Worm (Caenorhabditis elegans) whole organism, L4 larva: ENCODE data around the gene T19C3.3.
A peak's percentile ranks its signal among the peaks of the same experiment; 100 is the strongest.
"Not testable (repeated sequence)": the region's sequence is repeated elsewhere in the genome, so short reads cannot be mapped to it uniquely, and the experiment has no call there.

Experiments
- D1046.2 ChIP-seq: fragments of 200-800 bp; sonication (Bioruptor generic); IDR thresholded peaks from 2 replicates; pipeline ENCODE4 v1.3.6; 2022; ENCODE audit warnings: missing genetic modification characterization, missing compliant biosample characterization
- F26F4.8 ChIP-seq: fragments of 200-800 bp; sonication (Bioruptor generic); conservative IDR thresholded peaks from 2 replicates; pipeline ENCODE4 v1.3.6; 2022; ENCODE audit warnings: missing genetic modification characterization, missing compliant biosample characterization
- F44E2.7 ChIP-seq: fragments of 200-800 bp; sonication (Bioruptor generic); IDR thresholded peaks from 2 replicates; pipeline ENCODE4 v2.1.2; 2022; ENCODE audit warnings: missing genetic modification characterization, missing compliant biosample characterization
- T26A8.4 ChIP-seq: fragments of 200-800 bp; sonication (Bioruptor generic); IDR thresholded peaks from 2 replicates; pipeline ENCODE4 v1.3.6; 2022; ENCODE audit warnings: missing genetic modification characterization, missing compliant biosample characterization
- Y105C5A.15 ChIP-seq: fragments of 200-800 bp; sonication (Bioruptor generic); IDR thresholded peaks from 2 replicates; pipeline ENCODE4 v1.3.6; 2022; ENCODE audit warnings: missing genetic modification characterization, missing compliant biosample characterization
- Y48G9A.11 ChIP-seq: fragments of 200-800 bp; sonication (Bioruptor generic); IDR thresholded peaks from 2 replicates; pipeline ENCODE4 v1.3.6; 2022; ENCODE audit warnings: missing genetic modification reagents, missing genetic modification characterization, missing compliant biosample characterization
- Y5F2A.4 ChIP-seq: fragments of 200-800 bp; sonication (Bioruptor generic); optimal IDR thresholded peaks from 2 replicates; lab custom pipeline; 2018; ENCODE audit warnings: mild to moderate bottlenecking, missing genetic modification characterization, missing compliant biosample characterization
- aha-1 ChIP-seq: fragments of 150-350 bp; peaks from one replicate; lab custom pipeline; 2014; ENCODE audit warnings: missing biosample characterization, missing genetic modification characterization
- arid-1 ChIP-seq: fragments of 200-800 bp; sonication (Bioruptor generic); conservative IDR thresholded peaks from 2 replicates; pipeline ENCODE4 v1.3.6; 2022; ENCODE audit warnings: missing genetic modification reagents, missing genetic modification characterization, missing compliant biosample characterization
- ceh-20 ChIP-seq: fragments of 200-800 bp; sonication (Bioruptor generic); IDR thresholded peaks from 2 replicates; pipeline ENCODE4 v1.3.6; 2022; ENCODE audit warnings: missing genetic modification reagents, missing genetic modification characterization, missing compliant biosample characterization
- ceh-62 ChIP-seq: sonication (generic microtip); optimal IDR thresholded peaks from 2 replicates; lab custom pipeline; 2017; ENCODE audit warnings: missing biosample characterization, missing genetic modification characterization
- daf-12 ChIP-seq: fragments of 150-350 bp; optimal IDR thresholded peaks from 2 replicates; lab custom pipeline; 2014; ENCODE audit warnings: missing biosample characterization, missing genetic modification reagents, missing genetic modification characterization
- daf-19 ChIP-seq: fragments of 200-800 bp; sonication (Bioruptor generic); conservative IDR thresholded peaks from 2 replicates; pipeline ENCODE4 v1.3.6; 2022; ENCODE audit warnings: missing genetic modification characterization, missing compliant biosample characterization
- dmd-6 ChIP-seq: fragments of 200-800 bp; sonication (Bioruptor generic); IDR thresholded peaks from 2 replicates; pipeline ENCODE4 v1.3.6; 2022; ENCODE audit warnings: missing genetic modification reagents, missing genetic modification characterization, missing compliant biosample characterization
- dmd-8 ChIP-seq: fragments of 200-800 bp; sonication (Bioruptor generic); IDR thresholded peaks from 2 replicates; pipeline ENCODE4 v1.3.6; 2022; ENCODE audit warnings: missing genetic modification characterization, missing compliant biosample characterization
- egl-43 ChIP-seq: fragments of 200-800 bp; sonication (Bioruptor generic); IDR thresholded peaks from 2 replicates; pipeline ENCODE4 v1.3.6; 2022; ENCODE audit warnings: missing genetic modification reagents, missing genetic modification characterization, missing compliant biosample characterization
- hlh-11 ChIP-seq: fragments of 200-800 bp; sonication (Bioruptor generic); optimal IDR thresholded peaks from 2 replicates; lab custom pipeline; 2018; ENCODE audit warnings: mild to moderate bottlenecking, missing genetic modification characterization, missing compliant biosample characterization
- hmg-1.1 ChIP-seq: fragments of 200-800 bp; sonication (Bioruptor generic); IDR thresholded peaks from 2 replicates; pipeline ENCODE4 v1.3.6; 2022; ENCODE audit warnings: missing genetic modification reagents, missing genetic modification characterization, missing compliant biosample characterization
- jun-1 ChIP-seq: fragments of 150-350 bp; optimal IDR thresholded peaks from 2 replicates; lab custom pipeline; 2014; ENCODE audit warnings: missing biosample characterization, missing genetic modification reagents, missing genetic modification characterization
- lim-7 ChIP-seq: fragments of 200-800 bp; sonication (Bioruptor generic); IDR thresholded peaks from 2 replicates; pipeline ENCODE4 v1.3.6; 2022; ENCODE audit warnings: missing genetic modification characterization, missing compliant biosample characterization
- lin-13 ChIP-seq: fragments of 150-350 bp; optimal IDR thresholded peaks from 2 replicates; lab custom pipeline; 2014; ENCODE audit warnings: missing biosample characterization, missing genetic modification reagents, missing genetic modification characterization
- lin-15B ChIP-seq: fragments of 150-350 bp; sonication (generic microtip); optimal IDR thresholded peaks from 3 replicates; lab custom pipeline; 2014; ENCODE audit warnings: missing biosample characterization, missing genetic modification characterization
- lin-38 ChIP-seq: fragments of 200-800 bp; sonication (Bioruptor generic); IDR thresholded peaks from 2 replicates; pipeline ENCODE4 v1.3.6; 2022; ENCODE audit warnings: missing genetic modification reagents, missing genetic modification characterization, missing compliant biosample characterization
- lir-3 ChIP-seq: sonication (generic microtip); optimal IDR thresholded peaks from 2 replicates; lab custom pipeline; 2016; ENCODE audit warnings: mild to moderate bottlenecking, missing genetic modification characterization, missing compliant biosample characterization
- madf-9 ChIP-seq: fragments of 200-800 bp; sonication (Bioruptor generic); conservative IDR thresholded peaks from 2 replicates; pipeline ENCODE4 v1.3.6; 2022; ENCODE audit warnings: missing genetic modification reagents, missing genetic modification characterization, missing compliant biosample characterization
- mes-2 ChIP-seq: sonication (generic microtip); optimal IDR thresholded peaks from 2 replicates; lab custom pipeline; 2016; ENCODE audit warnings: missing genotype, mild to moderate bottlenecking, missing genetic modification characterization, missing compliant biosample characterization; ENCODE audit not compliant: poor library complexity, severe bottlenecking
- pha-4 ChIP-seq, 2 experiments: fragments of 150-350 bp in 1 of 2; fragments of 200-800 bp in 1 of 2; sonication (Bioruptor generic) in 1 of 2; IDR thresholded peaks in 1 of 2; optimal IDR thresholded peaks in 1 of 2; 2 replicates each; pipeline versions ENCODE4 v1.3.6 to Lab custom; 2014 to 2022; ENCODE audit warnings: missing genetic modification characterization in 2 of 2, missing genetic modification reagents in 2 of 2, missing biosample characterization in 1 of 2, missing compliant biosample characterization in 1 of 2
- php-3 ChIP-seq: fragments of 200-800 bp; sonication (Bioruptor generic); IDR thresholded peaks from 2 replicates; pipeline ENCODE4 v1.3.6; 2022; ENCODE audit warnings: missing genetic modification reagents, missing genetic modification characterization, missing compliant biosample characterization
- pqm-1 ChIP-seq: sonication (generic microtip); optimal IDR thresholded peaks from 2 replicates; lab custom pipeline; 2017; ENCODE audit warnings: missing biosample characterization, missing genetic modification characterization
- snpc-1.2 ChIP-seq: fragments of 200-800 bp; sonication (Bioruptor generic); IDR thresholded peaks from 2 replicates; pipeline ENCODE4 v1.3.6; 2022; ENCODE audit warnings: missing genetic modification reagents, missing genetic modification characterization, missing compliant biosample characterization
- tag-97 ChIP-seq: fragments of 200-800 bp; sonication (Bioruptor generic); IDR thresholded peaks from 2 replicates; pipeline ENCODE4 v1.3.6; 2022; ENCODE audit warnings: missing genetic modification characterization, missing compliant biosample characterization
- tra-1 ChIP-seq: fragments of 200-800 bp; sonication (Bioruptor generic); IDR thresholded peaks from 2 replicates; pipeline ENCODE4 v1.3.6; 2022; ENCODE audit warnings: missing genetic modification reagents, missing genetic modification characterization, missing compliant biosample characterization
- vab-7 ChIP-seq: fragments of 200-800 bp; sonication (Bioruptor generic); IDR thresholded peaks from 2 replicates; pipeline ENCODE4 v1.3.6; 2022; ENCODE audit warnings: missing genetic modification reagents, missing genetic modification characterization, missing compliant biosample characterization

T19C3.3 gene

DNA sequence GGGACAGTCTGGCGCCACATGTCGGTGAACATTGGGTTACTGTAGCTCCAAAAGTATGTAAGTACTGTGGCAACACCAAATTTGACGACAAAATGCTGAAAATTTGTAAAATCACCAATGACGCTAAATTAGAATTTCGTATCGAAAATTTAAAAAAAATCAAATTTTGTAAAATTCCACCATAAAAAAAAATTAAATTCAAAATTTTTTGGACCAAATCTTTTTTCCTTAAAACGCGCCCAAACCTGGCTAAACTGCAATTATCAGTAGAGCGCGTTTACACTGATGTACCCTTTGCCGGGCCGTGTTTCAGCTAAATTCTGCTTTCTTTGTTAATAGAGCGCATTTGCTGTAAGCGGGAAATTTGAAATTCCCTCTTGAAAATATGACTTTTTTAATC is 17.1 kb upstream of the T19C3.3 start, which contains the start of gene T19C3.6:
T19C3.6 (minus strand) TSS at position 101 of the 400 bp plus-strand sequence.
- no peak for TF ChIP-seq jun-1
- peak; percentile 72 for TF ChIP-seq lin-38 (GFP tag; lab: Robert Waterston, UW)
- no peak for TF ChIP-seq lin-15B (tag; lab: Kevin White, UChicago)

DNA sequence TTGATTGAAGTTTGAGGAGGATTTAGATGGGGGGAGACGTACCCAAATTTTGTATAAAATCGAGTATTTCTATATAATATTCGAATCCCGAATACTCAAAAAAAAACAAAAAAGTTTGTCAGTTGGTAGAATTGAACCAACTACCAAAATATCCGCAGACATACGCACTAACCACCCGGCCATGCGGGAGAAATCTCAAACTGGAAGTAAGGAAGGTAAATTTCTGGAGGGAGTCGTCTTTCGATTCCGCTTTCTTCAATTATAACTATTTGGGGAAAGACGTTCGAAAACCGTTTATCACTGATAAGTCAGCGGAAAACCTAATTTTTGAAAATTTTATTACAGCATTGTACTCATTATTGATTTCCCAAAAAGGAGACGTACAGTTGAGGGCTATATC is 14.6 kb upstream of the T19C3.3 start:
- TF ChIP-seq mes-2 (tag; lab: Kevin White, UChicago) (peak; percentile 31), pha-4 (GFP tag; IDR thresholded peaks at IDR 0.05; lab: Robert Waterston, UW) (peak; percentile 61; the same call in 1 of the 2 replicates), hmg-1.1 (peak; percentile 48; the same call in 1 of the 2 replicates), D1046.2 (GFP tag; lab: Robert Waterston, UW) (peak; percentile 63; the same call in 1 of the 2 replicates), F44E2.7 (GFP tag; lab: Robert Waterston, UW) (0 out of 2 replicates have a peak, but pooled peaks have one; percentile 57), T26A8.4 (GFP tag; lab: Robert Waterston, UW) (0 out of 2 replicates have a peak, but pooled peaks have one; percentile 36), egl-43 (GFP tag; lab: Robert Waterston, UW) (peak; percentile 72), lim-7 (GFP tag; lab: Robert Waterston, UW) (peak; percentile 71), F26F4.8 (GFP tag; lab: Robert Waterston, UW) (0 out of 2 replicates have a peak, but pooled peaks have one; percentile 69), arid-1 (peak; percentile 66; the same call in 1 of the 2 replicates), Y105C5A.15 (GFP tag; lab: Robert Waterston, UW) (0 out of 2 replicates have a peak, but pooled peaks have one; percentile 58), lin-38 (GFP tag; lab: Robert Waterston, UW) (peak; percentile 66), vab-7 (GFP tag; lab: Robert Waterston, UW) (peak; percentile 59; the same call in 1 of the 2 replicates), tra-1 (GFP tag; lab: Robert Waterston, UW) (0 out of 2 replicates have a peak, but pooled peaks have one; percentile 45), snpc-1.2 (peak; percentile 63), ceh-20 (GFP tag; lab: Robert Waterston, UW) (0 out of 2 replicates have a peak, but pooled peaks have one; percentile 25), Y48G9A.11 (GFP tag; lab: Robert Waterston, UW) (peak; percentile 57; the same call in 1 of the 2 replicates), dmd-8 (GFP tag; lab: Robert Waterston, UW) (peak; percentile 76)
- not testable (repeated sequence) for TF ChIP-seq pha-4 (tag; optimal IDR thresholded peaks at IDR 0.05; lab: Kevin White, UChicago)

DNA sequence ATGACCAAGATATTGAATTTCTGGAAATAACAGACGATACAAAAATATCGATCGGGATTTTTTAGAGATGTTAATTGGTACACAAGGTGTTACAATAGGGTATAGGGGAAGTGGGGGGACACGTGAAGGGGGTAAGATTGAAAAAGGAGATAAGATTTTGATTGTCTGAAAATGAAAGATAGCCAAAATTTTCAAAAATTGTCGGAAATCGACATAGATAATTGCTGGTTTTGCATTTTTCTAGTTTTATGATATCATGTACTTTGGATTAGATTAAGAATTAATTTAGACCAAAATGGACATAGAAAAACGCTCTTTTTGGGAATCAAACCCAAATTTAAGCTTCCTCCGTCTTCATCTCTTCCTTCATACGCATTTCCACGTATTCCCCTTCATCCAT is 13.5 kb upstream of the T19C3.3 start, which contains the start of gene T19C3.5:
T19C3.5 (minus strand) TSS at position 101 of the 400 bp plus-strand sequence.
- TF ChIP-seq lir-3 (no peak), ceh-62 (tag; lab: Kevin White, UChicago) (no peak), jun-1 (no peak), lin-15B (tag; lab: Kevin White, UChicago) (no peak), lin-13 (GFP tag; lab: Kevin White, UChicago) (no peak), hlh-11 (tag; lab: Kevin White, UChicago) (no peak), php-3 (GFP tag; lab: Robert Waterston, UW) (no peak), tag-97 (no peak), pqm-1 (no peak)

DNA sequence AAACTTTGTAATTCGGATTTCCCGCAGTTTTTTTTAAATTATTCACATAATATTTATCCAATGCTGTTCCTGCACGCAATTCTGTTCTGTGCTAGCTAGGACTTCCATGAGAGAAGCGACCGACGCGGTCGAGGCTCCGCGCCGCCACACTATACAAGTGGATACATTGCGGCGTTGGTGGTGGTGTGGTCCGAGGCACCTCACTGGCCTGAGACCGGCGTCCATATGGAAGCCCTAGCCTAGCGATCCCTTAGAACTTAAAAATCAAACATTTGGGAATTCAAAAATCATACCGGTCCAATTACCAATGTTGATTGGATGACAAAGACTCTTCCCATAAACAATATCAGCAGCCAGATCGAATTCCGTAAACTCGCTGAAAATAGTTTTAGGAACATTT is 11.7 kb upstream of the T19C3.3 start:
- TF ChIP-seq madf-9 (GFP tag; lab: Robert Waterston, UW) (no peak), dmd-6 (GFP tag; lab: Robert Waterston, UW) (no peak), aha-1 (tag; lab: Kevin White, UChicago) (peak; percentile 56), daf-12 (tag; lab: Kevin White, UChicago) (no peak), snpc-1.2 (no peak), Y5F2A.4 (no peak), daf-19 (GFP tag; lab: Robert Waterston, UW) (no peak)
